Fruit fly (Drosophila melanogaster) Kc167 (cell line): ENCODE measurements around the gene CG9166.

ENCODE experiments used
- Myc ChIP-seq: fragments of >200 bp; optimal IDR thresholded peaks from 2 replicates; lab custom pipeline; 2017; ENCODE audit warnings: missing external identifiers
- Sin3A ChIP-seq: fragments of >200 bp; optimal IDR thresholded peaks from 2 replicates; lab custom pipeline; 2018; ENCODE audit warnings: missing external identifiers
- h ChIP-seq: fragments of >200 bp; optimal IDR thresholded peaks from 3 replicates; lab custom pipeline; 2018; ENCODE audit warnings: missing external identifiers
- insv ChIP-seq: fragments of >200 bp; optimal IDR thresholded peaks from 3 replicates; lab custom pipeline; 2018; ENCODE audit warnings: missing external identifiers
- psq ChIP-seq: fragments of >200 bp; optimal IDR thresholded peaks from 2 replicates; lab custom pipeline; 2017; ENCODE audit warnings: missing external identifiers
- ttk ChIP-seq: sonication (Bioruptor generic); optimal IDR thresholded peaks from 2 replicates; lab custom pipeline; 2017; ENCODE audit warnings: missing external identifiers

The CG9166 gene

DNA sequence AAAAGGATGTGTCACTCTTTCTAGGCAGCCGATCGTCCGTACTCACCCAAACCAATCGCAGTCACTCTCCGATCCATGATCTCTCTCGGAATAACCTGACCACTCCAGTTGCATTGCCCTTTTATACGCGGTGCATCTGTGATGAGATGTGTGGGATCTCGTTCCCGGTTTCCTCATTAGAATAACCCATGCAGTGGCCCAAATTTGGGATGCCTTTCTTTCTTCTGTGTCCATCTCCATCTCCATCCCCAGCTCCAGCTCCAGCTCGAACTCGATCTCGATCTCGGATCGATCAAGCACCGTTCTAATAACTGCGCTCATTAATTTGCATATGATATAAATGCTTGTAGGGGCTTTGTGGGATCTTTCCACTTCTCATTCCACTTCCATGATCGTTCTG lies 28.2 kb upstream of the CG9166 start, which contains the start of gene CG9184:
CG9184 (minus strand) TSS at position 101 of the 400 bp plus-strand sequence.
- TF ChIP-seq h (lab: Kevin White, UChicago) (no peak), Sin3A (lab: Kevin White, UChicago) (no peak), Myc (lab: Kevin White, UChicago) (no peak), ttk (no peak), psq (lab: Kevin White, UChicago) (no peak), insv (no peak)

DNA sequence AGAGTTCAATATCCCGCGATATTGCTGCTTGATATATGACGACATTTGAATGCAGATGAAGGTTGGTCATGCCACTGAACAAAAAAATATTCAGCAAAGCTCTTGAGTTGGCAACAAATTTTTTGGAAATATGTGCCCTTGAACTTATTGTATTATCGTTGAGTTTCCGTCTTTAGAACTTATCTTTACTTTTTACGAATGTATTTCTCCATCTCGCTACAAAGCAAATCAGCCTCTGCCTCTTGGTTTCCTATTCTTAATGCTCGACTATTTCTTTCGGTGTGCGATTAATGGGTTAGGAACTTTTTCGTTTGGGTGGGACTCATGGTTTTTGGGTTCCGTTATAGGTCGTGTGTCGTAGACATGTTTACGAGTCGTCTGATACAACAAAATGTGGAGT lies 27.8 kb upstream of the CG9166 start:
- TF ChIP-seq Myc (lab: Kevin White, UChicago) (no peak), insv (no peak), h (lab: Kevin White, UChicago) (no peak), Sin3A (lab: Kevin White, UChicago) (no peak), ttk (no peak), psq (lab: Kevin White, UChicago) (no peak)

DNA sequence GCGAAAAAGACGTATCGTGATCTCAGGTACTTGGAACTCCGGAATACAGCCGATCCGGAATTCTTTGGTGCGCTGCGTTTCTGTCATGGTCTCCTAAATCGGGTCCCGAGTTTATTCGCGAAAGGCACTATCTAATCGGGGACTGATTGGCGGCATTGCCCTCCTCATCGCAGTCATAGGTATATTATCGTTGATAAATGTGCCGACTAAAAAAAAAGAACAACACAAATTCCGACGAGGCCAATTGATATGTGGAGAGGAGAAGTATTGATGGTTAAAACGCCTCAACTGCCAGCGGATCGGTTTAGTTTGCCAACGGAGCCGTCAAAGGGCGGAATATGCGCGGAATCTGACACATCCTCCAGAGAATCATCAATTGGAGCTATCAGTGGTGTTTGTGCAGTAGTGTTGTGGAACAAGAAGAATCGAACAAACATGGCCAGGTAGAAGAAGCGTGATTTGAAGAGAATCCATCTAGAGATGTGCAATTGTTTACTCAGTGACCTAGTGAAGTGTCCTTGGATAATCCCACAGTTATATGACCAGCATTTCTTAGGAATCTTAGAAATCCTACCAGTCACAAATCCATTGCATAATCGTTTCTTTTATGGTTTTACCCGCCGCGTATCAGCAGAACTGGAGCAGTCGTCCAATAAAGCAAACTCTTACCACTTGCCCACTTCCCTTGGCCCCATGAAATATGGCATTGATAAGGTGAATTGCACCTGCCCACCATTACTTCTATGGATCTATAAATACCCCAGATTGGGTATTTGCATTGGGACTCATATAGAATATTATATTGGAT lies 25.9 kb upstream of the CG9166 start:
- TF ChIP-seq Sin3A (lab: Kevin White, UChicago) (no peak), psq (lab: Kevin White, UChicago) (no peak), Myc (lab: Kevin White, UChicago) (no peak), ttk (no peak), h (lab: Kevin White, UChicago) (no peak), insv (no peak)

DNA sequence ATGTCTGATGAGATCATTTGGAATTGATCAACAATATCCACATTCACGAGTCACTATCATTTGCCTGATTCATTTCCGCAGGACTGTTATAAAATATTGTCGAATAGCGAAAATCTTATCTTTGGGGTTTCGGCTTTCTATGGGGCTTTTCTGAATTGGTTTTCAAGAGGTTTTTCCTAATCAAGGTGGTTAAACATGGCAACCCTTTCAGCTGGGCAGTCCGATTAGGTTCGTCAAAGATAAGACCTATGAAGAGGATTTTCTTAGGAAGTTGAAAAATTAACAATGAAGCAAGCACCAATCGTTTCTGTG lies 25.3 kb upstream of the CG9166 start:
- TF ChIP-seq h (lab: Kevin White, UChicago) (no peak), psq (lab: Kevin White, UChicago) (no peak), Sin3A (lab: Kevin White, UChicago) (no peak), Myc (lab: Kevin White, UChicago) (no peak), insv (no peak), ttk (no peak)

DNA sequence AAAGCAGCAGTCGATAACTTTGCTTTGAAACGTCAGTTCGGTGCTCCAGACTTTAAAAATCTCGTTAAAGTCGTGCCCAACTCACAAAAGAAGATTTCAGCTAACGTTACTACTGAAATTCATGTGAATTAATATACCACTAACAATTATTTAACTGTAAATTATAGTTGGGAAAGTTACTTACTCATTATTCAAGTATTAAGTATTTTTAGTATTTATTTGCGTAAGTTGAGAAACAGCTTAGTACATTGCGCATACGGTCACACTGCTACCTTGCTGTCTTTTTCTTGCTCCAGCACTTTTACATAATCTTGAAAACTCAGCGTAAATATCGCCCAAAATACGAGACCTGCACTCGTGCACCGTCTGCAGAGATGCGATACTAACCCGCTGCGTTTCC lies 21.2 kb upstream of the CG9166 start, which contains the start of gene ND-ACP:
ND-ACP (plus strand) TSS at position 226 of the 400 bp plus-strand sequence.
- TF ChIP-seq psq (lab: Kevin White, UChicago) (peak; percentile 70), Myc (lab: Kevin White, UChicago) (no peak), insv (no peak), ttk (no peak)

DNA sequence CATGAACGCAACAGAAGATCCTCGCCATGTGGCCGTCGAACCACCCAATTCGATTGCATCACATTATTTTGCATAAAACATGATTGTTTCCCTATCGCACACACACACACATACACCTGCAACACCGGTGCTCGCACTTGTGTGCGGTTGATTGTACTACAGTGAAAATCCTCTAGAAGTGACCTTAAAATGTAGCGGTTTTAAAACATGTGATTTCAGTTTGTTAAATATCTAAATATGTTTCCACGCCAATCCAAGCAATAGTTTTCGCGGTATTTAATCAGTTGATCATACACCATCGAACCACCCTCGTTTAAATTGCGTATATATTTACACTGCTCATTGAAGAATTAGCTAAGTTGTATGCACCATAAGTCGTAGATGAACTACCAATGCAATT lies 20.5 kb upstream of the CG9166 start:
- no peak for TF ChIP-seq Sin3A (lab: Kevin White, UChicago)
- TF ChIP-seq ttk, result no peak
- no peak for TF ChIP-seq insv
- TF ChIP-seq psq (lab: Kevin White, UChicago), result no peak
- TF ChIP-seq h (lab: Kevin White, UChicago), result no peak
- no peak for TF ChIP-seq Myc (lab: Kevin White, UChicago)

DNA sequence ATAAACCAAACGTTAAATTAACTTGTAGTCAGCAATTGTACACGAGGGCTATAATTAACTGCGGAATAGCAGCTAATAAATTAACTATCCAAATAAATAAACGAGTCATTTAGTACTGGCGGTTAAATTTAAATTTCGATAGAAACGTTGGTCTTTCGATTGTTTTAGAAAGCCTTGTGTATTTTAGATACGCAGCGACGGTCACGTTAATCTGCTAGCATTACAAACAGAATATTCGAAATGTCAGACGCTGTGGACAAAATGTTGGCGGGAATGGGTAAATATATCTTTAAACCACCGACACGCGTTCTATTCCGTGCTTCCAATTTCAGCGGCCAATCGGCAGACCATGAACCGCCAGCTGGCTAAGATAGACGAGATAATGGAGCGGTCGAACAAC lies 19.4 kb upstream of the CG9166 start, which contains the start of gene msd1:
msd1 (plus strand) TSS at position 203 of the 400 bp plus-strand sequence.
- no peak for TF ChIP-seq h (lab: Kevin White, UChicago)

DNA sequence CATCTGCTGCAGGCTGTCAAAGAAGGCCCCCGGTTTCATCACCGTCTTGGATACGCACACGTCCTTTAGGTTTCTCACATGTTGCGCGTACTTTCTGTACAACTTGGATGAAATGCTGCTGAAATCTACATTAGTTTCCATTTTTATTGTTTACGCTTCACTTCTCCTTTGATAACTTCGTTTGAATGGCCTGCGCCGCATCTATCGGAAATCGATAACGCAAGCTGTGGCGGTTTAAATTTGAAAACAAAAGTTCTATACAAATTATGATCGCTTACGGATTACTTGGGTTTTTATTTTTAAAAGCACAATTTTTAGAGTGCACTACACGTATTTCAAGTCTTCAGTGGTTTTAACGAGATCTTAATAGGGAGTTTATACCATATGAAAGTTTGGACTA lies 17.9 kb upstream of the CG9166 start, which contains the start of gene msd5:
msd5 (minus strand) TSS at position 174 of the 400 bp plus-strand sequence.
- TF ChIP-seq Sin3A (lab: Kevin White, UChicago) (no peak), insv (no peak), Myc (lab: Kevin White, UChicago) (no peak), h (lab: Kevin White, UChicago) (no peak), psq (lab: Kevin White, UChicago) (no peak), ttk (no peak)

DNA sequence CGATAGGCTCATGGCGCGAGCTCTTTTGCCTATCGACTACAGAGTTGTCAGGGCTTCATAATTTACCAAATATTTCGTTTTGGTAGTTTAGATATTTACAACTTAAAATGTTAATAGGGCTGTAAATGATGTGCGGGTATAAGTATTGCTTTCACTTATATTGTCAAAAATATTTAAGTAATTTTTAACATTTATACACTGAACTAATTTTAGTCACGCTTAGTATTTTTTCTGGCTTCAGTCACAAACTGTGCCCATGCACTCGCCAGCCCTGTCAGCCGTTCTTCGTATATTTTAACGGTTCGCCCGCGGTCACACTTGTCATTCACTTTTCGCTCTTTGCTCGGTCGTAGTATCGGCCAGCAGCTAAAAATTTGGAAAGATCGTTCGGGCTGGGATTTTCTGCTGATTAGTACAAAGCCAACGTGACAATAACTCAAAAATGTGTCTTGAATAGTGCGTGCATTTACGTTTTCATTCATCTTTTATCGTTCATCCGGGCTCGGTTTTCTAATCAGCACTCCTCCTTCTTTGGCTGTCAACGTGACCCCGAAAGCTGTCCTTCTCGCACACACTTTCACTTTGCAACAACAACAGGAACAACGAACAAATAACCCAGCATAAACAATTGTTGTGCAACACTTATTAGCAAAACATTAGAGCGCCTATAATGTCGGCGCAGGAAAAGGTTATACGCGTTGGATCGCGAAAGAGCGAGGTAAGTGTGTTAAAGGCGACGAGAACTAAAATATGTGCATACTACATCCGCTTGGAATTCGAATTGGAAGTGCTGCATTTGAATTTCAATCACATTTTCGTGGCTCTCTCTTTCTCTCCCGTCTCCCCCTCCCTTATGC lies 16.1 kb upstream of the CG9166 start, which contains the start of the genes Hmbs and CG2211:
Hmbs (plus strand) TSS at position 319 of the 857 bp plus-strand sequence.
CG2211 (minus strand) TSS at position 789 of the 857 bp plus-strand sequence.
- no peak for TF ChIP-seq Sin3A (lab: Kevin White, UChicago)
- no peak for TF ChIP-seq h (lab: Kevin White, UChicago)
- no peak for TF ChIP-seq psq (lab: Kevin White, UChicago)
- no peak for TF ChIP-seq Myc (lab: Kevin White, UChicago)

DNA sequence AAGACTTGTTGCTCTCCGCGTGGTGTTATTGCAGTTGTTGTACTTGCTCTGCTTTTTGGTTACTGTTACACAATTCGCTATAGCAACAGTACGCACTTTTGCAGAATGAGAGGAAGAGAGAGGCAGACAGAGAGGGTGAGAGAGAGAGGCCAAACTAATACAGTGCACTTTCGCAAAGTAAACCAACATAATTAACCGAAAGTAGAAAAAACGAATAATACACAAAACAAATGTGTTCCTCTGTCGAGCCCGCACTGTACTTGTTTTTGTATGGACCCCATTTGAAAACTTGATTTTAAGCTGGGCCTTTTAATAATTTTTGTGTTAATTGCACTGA lies 15.5 kb upstream of the CG9166 start:
- no peak for TF ChIP-seq Myc (lab: Kevin White, UChicago)
- TF ChIP-seq ttk, result no peak
- TF ChIP-seq insv, result no peak
- no peak for TF ChIP-seq psq (lab: Kevin White, UChicago)

DNA sequence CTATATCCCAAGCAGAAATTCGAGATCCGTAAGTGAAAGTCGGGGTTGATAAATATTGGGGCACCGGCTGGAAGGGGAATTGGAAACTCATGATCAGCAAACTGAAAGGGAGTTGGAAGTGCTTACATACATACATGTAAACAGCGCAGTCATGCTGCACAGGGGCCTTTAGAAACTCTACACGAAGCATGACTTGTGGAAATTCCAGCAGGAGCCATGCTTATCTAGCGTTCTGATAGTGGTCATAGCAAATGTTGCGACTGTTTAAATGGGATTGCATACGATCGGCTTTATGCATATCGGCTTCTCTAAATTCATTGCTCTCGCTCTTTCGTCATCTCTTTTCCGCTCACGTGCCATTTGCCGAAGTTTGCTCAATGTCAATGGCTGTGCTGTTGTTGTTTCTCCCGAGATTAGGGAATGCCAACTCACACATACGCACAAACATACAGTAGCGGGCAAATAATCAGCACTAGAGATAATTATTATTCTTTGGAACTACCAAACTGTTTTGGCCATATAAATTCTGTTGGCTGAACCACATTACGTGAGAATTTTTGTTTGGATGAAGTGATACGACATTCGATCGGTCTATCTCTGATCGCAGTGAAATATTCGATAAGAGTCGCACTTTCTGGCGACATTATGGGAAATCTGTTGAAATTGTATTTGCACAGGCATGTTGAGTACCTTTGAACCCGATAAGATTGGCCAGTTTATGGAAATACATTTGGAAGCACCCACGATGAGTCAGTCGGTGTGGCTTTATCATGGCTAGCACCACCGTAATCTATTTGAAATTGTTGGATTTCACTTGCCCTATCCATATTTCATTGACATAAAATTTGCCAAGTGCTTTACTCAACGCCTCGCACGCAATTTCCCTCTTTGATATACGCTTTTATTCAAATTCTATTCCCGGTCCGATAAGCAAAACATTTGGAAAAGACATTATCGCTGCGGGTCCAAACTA lies 14.6 kb upstream of the CG9166 start:
- TF ChIP-seq Myc (lab: Kevin White, UChicago), result no peak
